Worm (Caenorhabditis elegans) whole organism, L2 larva: ENCODE results near the gene ttr-35.

Experiments
- C34F6.9 ChIP-seq: fragments of 150-350 bp; optimal IDR thresholded peaks from 2 replicates; lab custom pipeline; 2014; ENCODE audit warnings: missing biosample characterization, missing genetic modification characterization
- F13H6.1 ChIP-seq: sonication (generic microtip); optimal IDR thresholded peaks from 2 replicates; lab custom pipeline; 2016; ENCODE audit warnings: missing genetic modification characterization, missing compliant biosample characterization
- alr-1 ChIP-seq: fragments of 150-350 bp; optimal IDR thresholded peaks from 2 replicates; lab custom pipeline; 2014; ENCODE audit warnings: missing biosample characterization, missing genetic modification characterization
- aly-2 ChIP-seq: fragments of 150-350 bp; optimal IDR thresholded peaks from 2 replicates; lab custom pipeline; 2014; ENCODE audit warnings: missing biosample characterization, missing genetic modification characterization
- blmp-1 ChIP-seq: sonication (generic microtip); optimal IDR thresholded peaks from 2 replicates; lab custom pipeline; 2017; ENCODE audit warnings: missing genetic modification characterization, mild to moderate bottlenecking, missing compliant biosample characterization, antibody characterized with exemption, moderate library complexity; ENCODE audit not compliant: insufficient read depth
- ceh-16 ChIP-seq: fragments of 150-350 bp; optimal IDR thresholded peaks from 2 replicates; lab custom pipeline; 2014; ENCODE audit warnings: missing biosample characterization, missing genetic modification characterization
- ceh-82 ChIP-seq: fragments of 150-350 bp; optimal IDR thresholded peaks from 2 replicates; lab custom pipeline; 2014; ENCODE audit warnings: missing biosample characterization, missing genetic modification characterization
- crh-2 ChIP-seq: sonication (generic microtip); optimal IDR thresholded peaks from 2 replicates; lab custom pipeline; 2017; ENCODE audit warnings: missing biosample characterization, missing genetic modification characterization
- egl-27 ChIP-seq: sonication (generic microtip); optimal IDR thresholded peaks from 3 replicates; lab custom pipeline; 2017; ENCODE audit warnings: missing biosample characterization, missing genetic modification reagents, missing genetic modification characterization
- elt-1 ChIP-seq: fragments of 150-350 bp; optimal IDR thresholded peaks from 2 replicates; lab custom pipeline; 2014; ENCODE audit warnings: missing biosample characterization, missing genetic modification characterization
- elt-3 ChIP-seq: sonication (generic microtip); optimal IDR thresholded peaks from 2 replicates; lab custom pipeline; 2017; ENCODE audit warnings: missing biosample characterization, missing genetic modification characterization
- fos-1 ChIP-seq: fragments of 150-350 bp; optimal IDR thresholded peaks from 2 replicates; lab custom pipeline; 2014; ENCODE audit warnings: missing biosample characterization, missing genetic modification characterization
- gmeb-1 ChIP-seq: fragments of 150-350 bp; optimal IDR thresholded peaks from 2 replicates; lab custom pipeline; 2014; ENCODE audit warnings: missing biosample characterization, missing genetic modification characterization
- lin-11 ChIP-seq: fragments of 150-350 bp; sonication (generic microtip); optimal IDR thresholded peaks from 2 replicates; lab custom pipeline; 2014; ENCODE audit warnings: missing biosample characterization, missing genetic modification characterization, inconsistent platforms, mixed read lengths
- lin-39 ChIP-seq: fragments of 150-350 bp; optimal IDR thresholded peaks from 2 replicates; lab custom pipeline; 2014; ENCODE audit warnings: missing biosample characterization, missing genetic modification reagents, missing genetic modification characterization
- lsy-2 ChIP-seq, 2 experiments: fragments of 150-350 bp in 1 of 2; sonication (generic microtip) in 1 of 2; optimal IDR thresholded peaks; 2 replicates each; lab custom pipeline; 2014 to 2017; ENCODE audit warnings: missing biosample characterization in 2 of 2, missing genetic modification characterization in 2 of 2
- mbf-1 ChIP-seq: sonication (generic microtip); optimal IDR thresholded peaks from 2 replicates; lab custom pipeline; 2017; ENCODE audit warnings: missing biosample characterization, missing genetic modification characterization
- nhr-11 ChIP-seq: fragments of 150-350 bp; optimal IDR thresholded peaks from 2 replicates; lab custom pipeline; 2014; ENCODE audit warnings: missing biosample characterization, missing genetic modification characterization
- nhr-12 ChIP-seq: fragments of 150-350 bp; optimal IDR thresholded peaks from 2 replicates; lab custom pipeline; 2014; ENCODE audit warnings: missing biosample characterization, missing genetic modification characterization
- nhr-129 ChIP-seq: fragments of 150-350 bp; optimal IDR thresholded peaks from 2 replicates; lab custom pipeline; 2014; ENCODE audit warnings: missing biosample characterization, missing genetic modification characterization
- nhr-25 ChIP-seq: fragments of 150-350 bp; sonication (generic microtip); optimal IDR thresholded peaks from 3 replicates; lab custom pipeline; 2014; ENCODE audit warnings: missing biosample characterization, missing genetic modification characterization
- nhr-77 ChIP-seq: fragments of 150-350 bp; optimal IDR thresholded peaks from 2 replicates; lab custom pipeline; 2014; ENCODE audit warnings: missing biosample characterization, missing genetic modification characterization
- sem-4 ChIP-seq: fragments of 150-350 bp; optimal IDR thresholded peaks from 2 replicates; lab custom pipeline; 2014; ENCODE audit warnings: missing biosample characterization, missing genetic modification reagents, missing genetic modification characterization
- skn-1 ChIP-seq: sonication (generic microtip); optimal IDR thresholded peaks from 2 replicates; lab custom pipeline; 2017; ENCODE audit warnings: missing biosample characterization, missing genetic modification characterization
- sma-3 ChIP-seq: sonication (generic microtip); optimal IDR thresholded peaks from 2 replicates; lab custom pipeline; 2016; ENCODE audit warnings: missing genetic modification reagents, missing genetic modification characterization, missing compliant biosample characterization
- sma-9 ChIP-seq, 2 experiments: fragments of 150-350 bp in 1 of 2; sonication (generic microtip) in 1 of 2; optimal IDR thresholded peaks; 2 replicates each; lab custom pipeline; 2014 to 2016; ENCODE audit warnings: missing genetic modification characterization in 2 of 2, mild to moderate bottlenecking in 1 of 2, missing biosample characterization in 1 of 2, missing compliant biosample characterization in 1 of 2, missing genetic modification reagents in 1 of 2, moderate library complexity in 1 of 2
- unc-39 ChIP-seq: fragments of 150-350 bp; optimal IDR thresholded peaks from 2 replicates; lab custom pipeline; 2014; ENCODE audit warnings: missing biosample characterization, missing genetic modification characterization
- unc-62 ChIP-seq: fragments of 150-350 bp; optimal IDR thresholded peaks from 2 replicates; lab custom pipeline; 2014; ENCODE audit warnings: missing biosample characterization, missing genetic modification reagents, missing genetic modification characterization
- ztf-1 ChIP-seq: fragments of 200-800 bp; sonication (Bioruptor generic); conservative IDR thresholded peaks from 2 replicates; pipeline ENCODE4 v1.3.6; 2022; ENCODE audit warnings: missing genetic modification characterization, missing compliant biosample characterization
- ztf-11 ChIP-seq: sonication (generic microtip); optimal IDR thresholded peaks from 2 replicates; lab custom pipeline; 2017; ENCODE audit warnings: missing biosample characterization, missing genetic modification characterization

The ttr-35 gene

ce11 chrX:6517025-6517770 lies 5.1 kb downstream of the ttr-35 start:
- no peak for TF ChIP-seq ceh-82 (tag; lab: Kevin White, UChicago)
- no peak for TF ChIP-seq unc-62 (GFP tag; lab: Kevin White, UChicago)
- peak; percentile 54 for TF ChIP-seq nhr-129 (tag; lab: Kevin White, UChicago)
- TF ChIP-seq fos-1 (tag; lab: Kevin White, UChicago) = peak; percentile 57
- no peak for TF ChIP-seq nhr-11 (tag; lab: Kevin White, UChicago)
- no peak for TF ChIP-seq ztf-1 (GFP tag; lab: Robert Waterston, UW)
- no peak for TF ChIP-seq ztf-11
- peak; percentile 49 for TF ChIP-seq sma-9 (GFP tag; optimal IDR thresholded peaks at IDR 0.05; lab: Kevin White, UChicago)
- TF ChIP-seq sma-9 (tag; optimal IDR thresholded peaks at IDR 0.05; lab: Kevin White, UChicago) = no peak
- peak; percentile 69 for TF ChIP-seq crh-2 (tag; lab: Kevin White, UChicago)
- TF ChIP-seq gmeb-1 (tag; lab: Kevin White, UChicago) = peak; percentile 18
- peak; percentile 3 for TF ChIP-seq F13H6.1 (tag; lab: Kevin White, UChicago)
- TF ChIP-seq, all 48 proteins: peak for 6

ce11 chrX:6518537-6518936 lies 6.5 kb downstream of the ttr-35 start, which contains the start of gene ets-4:
Gene ets-4 (plus strand): TSS chrX:6518883.
- TF ChIP-seq mbf-1 (tag; lab: Kevin White, UChicago) (no peak), alr-1 (no peak), fos-1 (tag; lab: Kevin White, UChicago) (peak; percentile 65), skn-1 (tag; lab: Kevin White, UChicago) (peak; percentile 18), crh-2 (tag; lab: Kevin White, UChicago) (peak; percentile 27), sma-9 (GFP tag; optimal IDR thresholded peaks at IDR 0.05; lab: Kevin White, UChicago) (peak; percentile 8), sma-9 (tag; optimal IDR thresholded peaks at IDR 0.05; lab: Kevin White, UChicago) (no peak), gmeb-1 (tag; lab: Kevin White, UChicago) (peak; percentile 62), F13H6.1 (tag; lab: Kevin White, UChicago) (peak; percentile 56), sma-3 (GFP tag; lab: Kevin White, UChicago) (peak; percentile 23)

ce11 chrX:6519473-6519872 lies 7.4 kb downstream of the ttr-35 start:
- peak; percentile 29 for TF ChIP-seq fos-1 (tag; lab: Kevin White, UChicago)
- no peak for TF ChIP-seq skn-1 (tag; lab: Kevin White, UChicago)
- no peak for TF ChIP-seq nhr-129 (tag; lab: Kevin White, UChicago)
- peak; percentile 36 for TF ChIP-seq crh-2 (tag; lab: Kevin White, UChicago)

ce11 chrX:6519946-6520345 lies 7.9 kb downstream of the ttr-35 start:
- peak; percentile 27 for TF ChIP-seq blmp-1 (tag; lab: Kevin White, UChicago)
- TF ChIP-seq elt-1 (tag; lab: Kevin White, UChicago) = no peak

- TF ChIP-seq nhr-11 (tag; lab: Kevin White, UChicago) (no peak), nhr-25 (tag; lab: Kevin White, UChicago) (no peak), sma-3 (GFP tag; lab: Kevin White, UChicago) (no peak), F13H6.1 (tag; lab: Kevin White, UChicago) (peak; percentile 18), gmeb-1 (tag; lab: Kevin White, UChicago) (peak; percentile 19), crh-2 (tag; lab: Kevin White, UChicago) (peak; percentile 16), unc-39 (no peak), ceh-16 (no peak)
Observed at ce11 chrX:6520644-6521043, 8.6 kb downstream of the ttr-35 start.

ce11 chrX:6522634-6523070 lies 10.6 kb downstream of the ttr-35 start:
- TF ChIP-seq gmeb-1 (tag; lab: Kevin White, UChicago) (peak; percentile 41), elt-1 (tag; lab: Kevin White, UChicago) (no peak), aly-2 (no peak), egl-27 (tag; lab: Kevin White, UChicago) (no peak), lin-11 (tag; lab: Kevin White, UChicago) (no peak), sma-9 (GFP tag; optimal IDR thresholded peaks at IDR 0.05; lab: Kevin White, UChicago) (peak; percentile 30), sma-9 (tag; optimal IDR thresholded peaks at IDR 0.05; lab: Kevin White, UChicago) (no peak), alr-1 (no peak), sma-3 (GFP tag; lab: Kevin White, UChicago) (no peak), skn-1 (tag; lab: Kevin White, UChicago) (no peak), crh-2 (tag; lab: Kevin White, UChicago) (peak; percentile 22), nhr-12 (tag; lab: Kevin White, UChicago) (no peak), lin-39 (no peak), lsy-2 (tag; optimal IDR thresholded peaks at IDR 0.05; lab: Kevin White, UChicago) (no peak), fos-1 (tag; lab: Kevin White, UChicago) (peak; percentile 37), sem-4 (tag; lab: Kevin White, UChicago) (no peak), F13H6.1 (tag; lab: Kevin White, UChicago) (peak; percentile 49), nhr-77 (no peak), C34F6.9 (tag; lab: Kevin White, UChicago) (no peak), elt-3 (tag; lab: Kevin White, UChicago) (no peak)
